Fruit fly (Drosophila melanogaster): ENCODE data around the gene Cluap1.

DNA sequence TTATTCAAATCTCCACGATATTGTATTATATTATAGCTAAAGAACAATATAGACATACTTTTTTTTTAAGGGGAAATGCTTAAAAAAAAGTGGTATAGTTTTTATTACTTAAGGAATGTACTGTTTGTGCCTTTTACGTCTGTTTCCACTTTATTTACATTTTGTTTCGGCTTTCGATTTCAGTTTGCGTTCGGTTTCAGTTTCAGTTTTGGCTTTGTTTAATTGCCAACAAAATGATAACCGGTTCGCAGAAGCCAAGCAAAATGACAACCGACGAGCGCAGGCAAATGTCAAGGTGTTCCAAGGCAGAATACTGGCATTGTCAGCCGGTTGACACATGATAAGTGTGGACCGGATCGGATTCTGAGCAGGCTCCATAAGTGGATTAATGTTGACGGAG, 16.9 kb downstream of the Cluap1 start:
- TF ChIP-seq CG13287 (GFP tag; IDR thresholded peaks at IDR 0.05; ENCODE audit: partially characterized antibody) (no peak), CG9797 (GFP tag; optimal IDR thresholded peaks at IDR 0.05) (no peak), CG17328 (GFP tag; IDR thresholded peaks at IDR 0.05) (no peak), CG13624 (GFP tag; optimal IDR thresholded peaks at IDR 0.05) (no peak), Neu2 (GFP tag; optimal IDR thresholded peaks at IDR 0.05; ENCODE audit: borderline replicate concordance) (no peak), CG16813 (GFP tag; IDR thresholded peaks at IDR 0.05; ENCODE audit: partially characterized antibody) (no peak), CG1792 (GFP tag; optimal IDR thresholded peaks at IDR 0.05) (no peak), CG5953 (GFP tag; IDR thresholded peaks at IDR 0.05) (no peak), Lim3 (GFP tag; IDR thresholded peaks at IDR 0.05) (no peak)

Data from whole organism, embryonic.